Worm (Caenorhabditis elegans) whole organism, L4/young adult: ENCODE data around the gene pis-1.
"Not testable (repeated sequence)": the region's sequence is repeated elsewhere in the genome, so short reads cannot be mapped to it uniquely, and the experiment has no call there.

ENCODE experiments used
- W03F9.2 ChIP-seq: fragments of 150-350 bp; optimal IDR thresholded peaks from 2 replicates; lab custom pipeline; 2014; ENCODE audit warnings: missing biosample characterization, missing genetic modification characterization
- dao-5 ChIP-seq: sonication (generic microtip); optimal IDR thresholded peaks from 2 replicates; lab custom pipeline; 2016; ENCODE audit warnings: missing genotype, missing genetic modification characterization, moderate library complexity, missing compliant biosample characterization
- him-1 ChIP-seq: sonication (generic microtip); optimal IDR thresholded peaks from 2 replicates; lab custom pipeline; 2016; ENCODE audit warnings: missing genotype, missing genetic modification reagents, missing genetic modification characterization, missing compliant biosample characterization

pis-1 gene

DNA sequence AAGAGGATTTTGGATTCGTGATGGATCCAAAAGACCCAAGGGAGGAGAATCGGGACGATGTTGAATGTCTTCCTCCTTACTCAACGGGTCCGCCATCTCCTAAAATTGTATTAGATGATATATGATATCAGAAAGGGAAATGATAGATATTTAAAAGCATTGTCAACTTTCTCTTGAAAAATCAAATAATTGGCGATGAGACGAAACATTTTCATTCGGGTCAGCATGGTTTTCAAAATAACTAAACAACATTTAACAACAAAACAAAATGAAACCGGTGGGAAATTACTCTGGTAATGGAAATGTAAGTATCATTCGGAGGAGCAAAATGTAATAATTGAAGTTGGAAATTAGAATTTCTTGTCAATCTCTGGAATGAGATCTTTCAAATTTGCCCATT is at the start of gene pis-1:
TSS of gene pis-1 (minus strand) at position 101 of the 400 bp plus-strand sequence.
- TF ChIP-seq W03F9.2 (tag; lab: Kevin White, UChicago), result no peak
- TF ChIP-seq dao-5 (tag; lab: Kevin White, UChicago), result no peak
- no peak for TF ChIP-seq him-1

DNA sequence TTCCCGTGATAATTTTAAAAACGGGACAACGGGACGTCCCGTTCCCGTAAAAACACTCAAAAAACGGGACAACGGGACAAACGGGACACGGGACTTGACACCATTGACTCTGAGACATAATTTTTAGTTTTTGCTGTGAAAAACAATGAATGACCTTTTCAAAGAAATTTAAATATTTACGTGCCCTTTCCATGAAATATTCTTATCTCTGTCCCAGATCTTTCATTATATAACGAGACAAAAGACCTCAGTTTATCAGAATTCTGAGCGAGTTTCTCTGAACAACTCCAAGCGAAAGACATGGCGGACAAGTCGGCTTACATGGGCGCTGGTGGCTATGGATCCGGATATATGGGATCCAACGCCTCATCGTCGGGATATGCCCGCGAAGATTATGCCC is 47.4 kb upstream of the pis-1 start, which contains the start of gene nspd-2:
TSS of gene nspd-2 (plus strand) at position 301 of the 400 bp plus-strand sequence.
- TF ChIP-seq W03F9.2 (tag; lab: Kevin White, UChicago), result no peak
- no peak for TF ChIP-seq him-1
- no peak for TF ChIP-seq dao-5 (tag; lab: Kevin White, UChicago)

DNA sequence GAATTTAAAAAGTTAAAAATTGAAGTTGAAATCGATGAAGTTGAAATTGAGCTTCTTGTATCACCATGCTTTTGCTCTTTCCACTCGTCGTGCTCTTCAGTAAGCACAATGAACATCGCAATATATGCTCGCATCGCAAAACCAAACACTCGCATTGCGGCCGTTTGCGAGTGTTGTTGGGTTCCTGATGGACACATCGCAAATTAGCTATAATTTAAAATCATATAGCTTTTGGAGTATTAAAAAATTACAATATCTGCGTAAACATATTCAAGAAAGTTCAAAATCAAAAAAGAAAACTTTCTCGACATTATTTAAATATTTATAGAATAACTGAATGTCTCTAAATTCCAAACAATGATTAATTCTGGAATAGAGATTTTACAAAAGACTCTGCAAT is 45.7 kb upstream of the pis-1 start, which contains the start of gene K07F5.17:
TSS of gene K07F5.17 (plus strand) at position 301 of the 400 bp plus-strand sequence.
- no peak for TF ChIP-seq dao-5 (tag; lab: Kevin White, UChicago)
- no peak for TF ChIP-seq W03F9.2 (tag; lab: Kevin White, UChicago)
- no peak for TF ChIP-seq him-1

DNA sequence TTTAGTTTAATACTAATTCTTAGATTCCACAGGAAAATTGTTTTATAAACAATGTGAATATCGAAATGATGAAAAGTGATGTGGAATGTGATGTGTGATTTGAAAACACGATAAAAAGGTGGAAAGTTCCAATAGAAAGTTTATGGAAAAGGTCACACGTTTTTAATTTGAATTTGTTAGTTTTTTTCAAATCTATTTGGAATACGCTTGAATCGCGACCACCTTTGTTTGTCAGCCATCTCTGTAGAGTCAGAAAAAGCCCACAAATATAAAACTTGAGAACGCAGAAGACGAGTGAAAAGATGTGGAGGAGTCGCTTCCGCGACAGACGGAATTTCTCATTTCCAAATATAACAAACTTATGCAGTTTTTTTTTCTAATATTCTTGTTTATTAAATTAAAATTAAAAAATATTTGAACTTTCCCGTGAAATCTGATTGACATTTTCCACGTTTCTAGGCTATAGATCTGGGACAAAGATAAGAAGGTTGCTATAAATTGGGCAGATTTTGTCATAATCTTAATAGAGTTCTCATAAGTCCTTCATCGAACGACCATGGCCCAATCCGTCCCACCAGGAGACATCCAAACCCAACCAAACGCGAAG is 44.7 kb upstream of the pis-1 start, which contains the start of the genes kin-24 and msp-56:
TSS of gene kin-24 (minus strand) at position 101 of the 607 bp plus-strand sequence.
TSS of gene msp-56 (plus strand) at position 557 of the 607 bp plus-strand sequence.
- TF ChIP-seq dao-5 (tag; lab: Kevin White, UChicago), result no peak
- TF ChIP-seq him-1, result no peak
- TF ChIP-seq W03F9.2 (tag; lab: Kevin White, UChicago), result no peak

DNA sequence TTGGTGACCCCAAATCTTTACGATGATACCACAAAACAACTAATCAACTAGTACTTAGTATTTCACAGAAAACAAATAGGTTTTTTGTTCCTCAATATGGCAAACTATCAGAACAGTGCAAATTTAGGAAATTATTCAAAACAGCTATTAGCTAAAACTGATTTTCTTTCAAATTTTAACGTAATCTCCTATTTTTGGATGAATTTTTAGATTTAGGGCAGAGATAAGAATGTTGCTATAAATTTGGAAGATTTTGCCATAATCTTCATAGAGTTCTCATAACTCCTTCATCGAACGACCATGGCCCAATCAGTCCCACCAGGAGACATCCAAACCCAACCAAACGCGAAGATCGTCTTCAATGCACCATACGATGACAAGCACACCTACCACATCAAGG is 41.0 kb upstream of the pis-1 start, which contains the start of gene msp-10:
TSS of gene msp-10 (plus strand) at position 301 of the 400 bp plus-strand sequence.
- not testable (repeated sequence) for TF ChIP-seq W03F9.2 (tag; lab: Kevin White, UChicago); dao-5 (tag; lab: Kevin White, UChicago); him-1

DNA sequence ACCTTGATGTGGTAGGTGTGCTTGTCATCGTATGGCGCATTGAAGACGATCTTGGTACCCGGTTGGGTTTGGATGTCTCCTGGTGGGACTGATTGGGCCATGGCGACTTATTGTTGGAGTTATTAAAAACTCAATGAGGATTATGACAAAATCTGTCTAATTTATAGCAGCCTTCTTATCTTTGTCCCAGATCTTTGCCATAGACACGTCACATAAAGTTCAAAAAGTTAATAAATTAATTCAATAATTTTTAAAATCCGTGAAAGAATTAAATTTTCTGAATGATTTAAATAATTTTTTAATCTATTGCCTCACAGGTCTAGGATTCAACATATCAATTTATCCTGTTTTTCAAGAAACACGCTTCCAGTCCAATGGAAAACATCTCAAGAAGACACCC is 39.9 kb upstream of the pis-1 start, which contains the start of gene msp-81:
TSS of gene msp-81 (minus strand) at position 101 of the 400 bp plus-strand sequence.
- TF ChIP-seq W03F9.2 (tag; lab: Kevin White, UChicago), result no peak
- TF ChIP-seq him-1, result no peak
- TF ChIP-seq dao-5 (tag; lab: Kevin White, UChicago), result no peak

DNA sequence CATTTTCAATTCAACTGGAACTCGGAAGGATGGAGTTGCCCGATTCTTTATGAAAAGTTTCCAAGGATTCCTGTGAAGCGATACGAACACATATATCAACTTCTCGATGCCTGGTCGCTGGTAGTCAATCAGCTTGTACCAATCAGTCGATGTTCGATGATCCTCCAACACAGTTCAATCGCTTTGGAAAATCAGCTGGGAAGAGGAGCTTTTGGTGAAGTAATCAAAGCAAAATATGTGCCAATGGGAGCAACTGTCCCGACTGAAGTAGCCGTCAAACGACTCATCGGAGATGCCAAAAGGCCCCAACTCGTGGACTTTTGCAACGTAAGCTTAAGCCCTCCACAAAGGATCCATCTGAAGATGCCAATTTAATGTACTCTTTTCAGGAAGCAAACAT is 36.9 kb upstream of the pis-1 start:
- TF ChIP-seq dao-5 (tag; lab: Kevin White, UChicago), result no peak
- no peak for TF ChIP-seq W03F9.2 (tag; lab: Kevin White, UChicago)
- TF ChIP-seq him-1, result no peak

DNA sequence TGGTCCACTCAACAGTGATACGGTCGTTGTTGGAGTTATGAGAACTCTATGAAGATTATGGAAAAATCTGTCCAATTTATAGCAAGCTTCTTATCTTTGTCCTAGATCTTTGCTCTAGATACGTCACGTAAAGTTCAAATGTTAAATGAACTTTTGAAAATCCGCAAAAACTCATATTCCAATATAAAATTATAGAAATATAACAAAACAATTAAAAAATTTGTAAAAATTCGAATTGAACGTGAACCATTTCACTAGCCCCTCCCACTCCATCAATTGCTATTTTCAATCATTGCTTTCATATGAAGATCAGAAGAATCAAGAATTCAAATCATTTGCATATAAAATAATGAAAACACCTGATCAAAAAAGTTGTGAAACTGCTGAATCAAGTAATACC is 36.2 kb upstream of the pis-1 start, which contains the start of gene kin-21:
TSS of gene kin-21 (plus strand) at position 301 of the 400 bp plus-strand sequence.
- TF ChIP-seq dao-5 (tag; lab: Kevin White, UChicago), result no peak
- no peak for TF ChIP-seq him-1
- TF ChIP-seq W03F9.2 (tag; lab: Kevin White, UChicago), result no peak

DNA sequence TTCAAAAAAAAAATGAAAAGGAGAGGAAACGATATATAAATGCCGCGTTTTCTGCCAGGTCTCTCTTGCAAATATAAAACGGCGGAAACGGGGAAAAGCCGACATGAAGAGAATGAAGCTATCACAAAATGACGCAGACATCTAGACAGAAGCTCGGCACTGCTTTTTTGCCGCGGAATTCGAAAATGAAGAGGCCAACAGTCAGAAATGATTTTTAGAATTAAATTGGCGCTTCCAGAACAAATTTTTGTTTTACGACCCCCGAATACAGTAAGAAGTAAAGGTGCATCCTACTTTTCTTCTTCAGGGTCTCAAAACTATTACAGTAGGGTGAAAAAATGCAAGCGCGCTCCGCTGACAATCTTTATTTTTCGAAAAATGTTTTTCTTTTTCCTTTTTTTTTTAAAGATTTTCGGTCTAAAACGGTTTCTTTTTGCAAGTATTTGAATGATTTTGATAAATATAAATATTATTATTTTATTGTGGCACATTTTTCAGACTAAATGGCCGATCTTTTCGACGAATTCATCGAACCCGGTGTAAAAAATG is 28.9 kb upstream of the pis-1 start, which contains the start of gene mtr-4:
TSS of gene mtr-4 (plus strand) at position 499 of the 549 bp plus-strand sequence.
- TF ChIP-seq dao-5 (tag; lab: Kevin White, UChicago) (no peak), W03F9.2 (tag; lab: Kevin White, UChicago) (peak; percentile 48)

DNA sequence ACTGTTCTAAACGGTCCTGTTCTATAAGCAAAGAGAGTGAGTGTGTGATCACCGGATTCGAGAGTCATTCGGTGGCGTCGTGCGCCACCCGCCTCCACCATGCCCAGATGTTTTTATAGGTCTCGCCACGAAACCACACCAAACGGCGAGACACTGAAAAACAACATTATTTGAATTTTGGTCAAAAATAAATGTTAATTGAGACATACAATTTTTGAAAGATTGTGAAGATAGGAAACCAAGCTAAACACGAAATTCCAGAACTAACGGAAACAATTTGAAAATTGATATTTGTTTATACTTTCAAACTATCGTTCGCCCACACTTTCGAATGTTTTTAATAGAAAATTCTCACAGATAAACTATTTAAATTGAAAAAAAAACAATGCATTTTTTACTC is 28.1 kb upstream of the pis-1 start, which contains the start of gene catp-6:
TSS of gene catp-6 (minus strand) at position 101 of the 400 bp plus-strand sequence.
- TF ChIP-seq him-1 (no peak), W03F9.2 (tag; lab: Kevin White, UChicago) (no peak), dao-5 (tag; lab: Kevin White, UChicago) (no peak)

DNA sequence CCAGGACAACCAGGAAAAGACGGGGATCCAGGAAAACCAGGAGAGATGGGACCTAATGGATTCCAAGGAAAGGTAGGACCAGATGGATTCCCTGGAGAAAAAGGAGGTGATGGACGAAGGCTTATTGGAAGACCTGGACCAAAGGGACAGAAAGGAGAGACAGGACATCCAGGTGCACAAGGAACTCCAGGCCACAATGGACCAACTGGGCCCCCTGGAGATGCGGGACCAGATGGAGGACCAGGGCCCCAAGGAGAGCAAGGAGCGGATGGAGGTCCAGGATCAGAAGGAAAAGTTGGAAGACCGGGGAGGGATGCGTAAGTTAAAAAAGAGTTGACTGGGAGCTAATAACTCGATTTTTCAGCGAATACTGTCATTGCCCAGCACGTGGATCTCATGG is 26.2 kb upstream of the pis-1 start:
- TF ChIP-seq dao-5 (tag; lab: Kevin White, UChicago) (no peak), him-1 (no peak), W03F9.2 (tag; lab: Kevin White, UChicago) (no peak)

DNA sequence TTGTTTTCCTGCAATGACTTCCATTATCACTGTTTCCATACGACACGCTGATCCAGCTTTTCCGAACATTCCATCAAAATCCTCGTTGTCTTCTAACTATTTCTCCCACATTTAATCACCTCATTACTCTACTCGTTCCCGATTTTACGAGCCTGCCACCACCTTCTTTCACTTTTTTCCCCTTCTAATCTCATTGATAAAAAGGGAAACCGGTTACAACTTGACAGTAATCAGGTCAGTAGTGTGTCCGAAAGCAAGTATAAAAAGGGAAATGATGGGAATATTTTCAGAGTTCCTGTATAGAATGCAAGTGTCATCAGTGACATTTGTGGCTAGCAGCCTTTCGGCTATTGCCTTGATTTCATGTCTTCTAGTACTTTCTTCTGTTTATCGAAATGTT is 25.2 kb upstream of the pis-1 start, which contains the start of gene col-123:
TSS of gene col-123 (plus strand) at position 301 of the 400 bp plus-strand sequence.
- TF ChIP-seq him-1 (no peak), W03F9.2 (tag; lab: Kevin White, UChicago) (no peak), dao-5 (tag; lab: Kevin White, UChicago) (no peak)

DNA sequence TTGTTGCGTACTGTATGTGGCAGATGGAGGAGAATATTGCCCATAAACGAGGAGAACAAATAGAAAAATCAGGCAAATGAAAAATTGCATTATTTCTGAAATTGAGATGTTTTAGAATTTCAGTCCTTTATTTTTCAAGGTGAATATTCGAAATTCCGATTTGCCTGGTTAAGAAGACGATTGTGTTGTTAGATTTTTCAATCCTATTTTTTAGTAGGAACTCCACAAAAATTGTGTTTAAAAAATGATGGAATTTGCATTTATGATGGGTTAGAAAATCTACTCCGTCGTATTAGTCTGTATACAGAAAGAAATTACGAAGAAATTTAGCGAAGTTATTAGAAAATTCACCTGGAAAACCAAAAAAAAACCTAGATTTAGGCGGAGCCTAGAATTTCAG is 19.0 kb upstream of the pis-1 start, which contains the start of gene egl-20:
TSS of gene egl-20 (minus strand) at position 101 of the 400 bp plus-strand sequence.
- no peak for TF ChIP-seq dao-5 (tag; lab: Kevin White, UChicago)
- TF ChIP-seq him-1, result no peak
- no peak for TF ChIP-seq W03F9.2 (tag; lab: Kevin White, UChicago)

DNA sequence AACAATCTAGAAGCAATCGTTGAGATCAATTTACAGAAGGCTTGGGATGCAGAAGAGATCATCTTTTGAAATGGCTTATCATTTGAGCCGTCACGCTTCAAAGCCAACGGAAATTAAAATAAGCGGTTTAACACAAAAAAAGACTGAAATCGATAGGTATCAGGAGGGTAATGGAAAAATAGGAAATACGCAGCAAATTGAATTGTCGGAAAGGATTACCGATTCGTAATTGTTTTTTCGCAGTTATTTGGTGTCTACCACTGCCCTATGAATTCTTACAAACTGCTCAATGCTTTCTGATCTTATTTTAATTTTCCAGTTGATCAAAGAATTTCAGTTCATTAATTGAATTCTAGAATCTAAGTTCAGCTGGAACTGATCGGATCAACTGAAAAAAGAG is 15.1 kb upstream of the pis-1 start:
- TF ChIP-seq W03F9.2 (tag; lab: Kevin White, UChicago) (no peak), him-1 (no peak), dao-5 (tag; lab: Kevin White, UChicago) (no peak)
